Fruit fly (Drosophila melanogaster): ENCODE results near the gene CG7071.

DNA sequence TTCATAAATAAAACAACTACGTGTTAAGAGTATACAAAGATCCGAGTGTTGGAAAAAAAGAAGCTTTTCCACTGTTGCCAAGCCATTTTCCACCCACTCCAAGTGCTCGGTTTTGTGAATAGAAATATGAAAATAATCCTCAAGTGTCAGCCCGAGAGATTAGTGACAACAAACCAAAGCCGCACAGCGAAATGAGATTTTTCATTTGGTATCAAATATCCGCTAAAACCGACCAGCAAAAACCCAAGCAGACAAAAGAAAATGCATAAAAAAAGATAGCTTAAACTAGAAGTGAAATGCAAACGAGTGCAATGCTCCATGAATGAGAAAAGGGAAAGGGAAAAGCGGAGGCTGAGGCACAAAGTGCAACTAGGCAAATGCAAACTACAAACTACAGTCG, 11.0 kb upstream of the CG7071 start, which contains the start of gene rdhB:
- TF ChIP-seq CG17806 (tag; optimal IDR thresholded peaks at IDR 0.05) (no peak), CG13204 (GFP tag; optimal IDR thresholded peaks at IDR 0.05) (no peak), fd96Ca (GFP tag; IDR thresholded peaks at IDR 0.05) (no peak), Pif1B (GFP tag; optimal IDR thresholded peaks at IDR 0.05) (no peak)

Data from whole organism, pupa.